Fruit fly (Drosophila melanogaster): ENCODE measurements around the gene Nup133.

The Nup133 gene

DNA sequence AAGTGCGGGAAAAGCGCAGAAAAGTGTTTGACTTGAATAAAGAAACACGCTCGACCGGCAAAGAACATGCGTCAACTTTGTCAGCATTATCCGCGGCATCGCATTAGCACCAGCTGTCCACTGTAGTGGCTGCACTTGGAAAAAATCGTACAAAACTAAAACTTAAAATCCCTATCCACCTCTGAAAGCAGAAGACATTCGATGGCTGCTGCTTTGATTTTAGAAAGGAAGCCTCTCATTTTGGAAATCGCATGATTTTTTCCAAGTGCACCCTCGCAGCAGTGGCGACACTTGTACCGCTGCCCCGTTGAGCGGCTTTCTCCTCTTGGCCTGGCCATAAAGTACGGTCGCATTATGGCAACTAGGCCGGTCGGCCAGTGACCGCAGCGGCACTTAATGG, 26.1 kb upstream of the Nup133 start (continued):
- TF ChIP-seq salr (GFP tag; optimal IDR thresholded peaks at IDR 0.05) (peak in 1 of 2 experiments; percentile 69), CG32006 (GFP tag; optimal IDR thresholded peaks at IDR 0.05) (peak; percentile 94), CG9139 (GFP tag; optimal IDR thresholded peaks at IDR 0.05) (no peak), CG6163 (GFP tag; IDR thresholded peaks at IDR 0.05) (peak; percentile 84)

DNA sequence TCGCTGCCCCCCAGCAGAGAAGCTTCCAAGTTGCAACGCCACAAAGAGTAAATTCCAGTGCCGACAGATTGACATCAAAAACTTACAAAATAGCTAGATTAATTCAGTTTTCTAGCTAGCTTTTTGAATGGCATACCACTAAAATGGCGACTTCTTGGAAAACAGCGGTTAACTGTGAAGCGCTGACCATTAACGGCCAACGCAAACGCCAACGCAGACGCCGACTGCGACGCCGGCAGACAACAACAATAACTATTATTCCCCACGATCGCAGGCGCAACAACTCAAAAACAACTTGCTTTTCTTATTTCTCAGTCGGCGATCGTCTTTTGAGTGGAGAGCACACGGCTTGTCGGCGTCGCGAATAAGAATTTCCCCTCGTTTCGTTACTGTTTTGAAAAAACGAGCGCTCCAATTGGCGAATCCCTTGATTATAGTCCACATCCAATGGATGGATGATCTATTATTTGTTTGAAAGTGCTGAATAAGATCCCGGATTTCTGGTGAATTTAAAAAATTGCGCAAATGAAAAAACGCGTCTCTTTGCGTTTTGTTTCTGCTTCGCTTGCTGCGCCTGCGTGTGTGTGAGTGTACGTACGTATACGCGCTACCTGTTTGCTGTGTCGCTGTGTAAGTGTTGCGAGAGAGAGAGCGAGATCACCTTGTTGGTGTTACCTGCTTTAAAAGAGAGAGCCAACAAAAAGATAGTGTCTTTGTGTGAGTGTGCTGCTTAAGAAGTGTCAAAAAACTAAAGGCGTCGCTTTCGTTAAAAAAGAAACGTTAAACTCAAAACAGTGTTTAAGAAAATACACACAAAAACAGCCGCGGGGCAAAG, 23.7 kb upstream of the Nup133 start:
- peak; percentile 70 for TF ChIP-seq Eip78C (GFP tag)
- TF ChIP-seq CG1621 (tag; optimal IDR thresholded peaks at IDR 0.05): peak; percentile 12
- no peak for TF ChIP-seq CG10631 (GFP tag; optimal IDR thresholded peaks at IDR 0.05)
- 0 out of 3 replicates have a peak, but pooled peaks have one; percentile 43 for TF ChIP-seq eg (GFP tag; IDR thresholded peaks at IDR 0.05)
- TF ChIP-seq Eip75B (GFP tag; optimal IDR thresholded peaks at IDR 0.05): peak; percentile 21
- peak; percentile 14 for TF ChIP-seq CG9139 (GFP tag; optimal IDR thresholded peaks at IDR 0.05)
- TF ChIP-seq CG6163 (GFP tag; IDR thresholded peaks at IDR 0.05): peak; percentile 42; the same call in 1 of the 3 replicates
- no peak for TF ChIP-seq acj6 (GFP tag; optimal IDR thresholded peaks at IDR 0.05)

- TF ChIP-seq CG9139 (GFP tag; optimal IDR thresholded peaks at IDR 0.05): peak; percentile 91
- peak; percentile 92 for TF ChIP-seq Sox15 (GFP tag; optimal IDR thresholded peaks at IDR 0.05)
- peak; percentile 95 for TF ChIP-seq Hr39 (GFP tag; optimal IDR thresholded peaks at IDR 0.05)
- TF ChIP-seq salr (GFP tag; optimal IDR thresholded peaks at IDR 0.05): peak; percentile 82 to 97
- TF ChIP-seq Gug (GFP tag; IDR thresholded peaks at IDR 0.05): peak; percentile 87
- TF ChIP-seq CG8119 (GFP tag; IDR thresholded peaks at IDR 0.05): peak; percentile 96
- peak; percentile 93 for TF ChIP-seq CG7368 (GFP tag; optimal IDR thresholded peaks at IDR 0.05)
- peak; percentile 97 for TF ChIP-seq dsx (GFP tag; optimal IDR thresholded peaks at IDR 0.05; ENCODE audit: poor library complexity, severe bottlenecking)
- peak; percentile 97 for TF ChIP-seq Ets96B (tag; optimal IDR thresholded peaks at IDR 0.05)
- TF ChIP-seq Sox102F (GFP tag; optimal IDR thresholded peaks at IDR 0.05): peak; percentile 90
- peak; percentile 91 for TF ChIP-seq CG6276 (GFP tag; optimal IDR thresholded peaks at IDR 0.05)
- TF ChIP-seq fd59A (GFP tag; optimal IDR thresholded peaks at IDR 0.05): peak; percentile 93
- peak; percentile 96 for TF ChIP-seq topi (GFP tag; optimal IDR thresholded peaks at IDR 0.05)
- TF ChIP-seq Hr4 (GFP tag; optimal IDR thresholded peaks at IDR 0.05): peak; percentile 95
- TF ChIP-seq Sox14 (GFP tag; optimal IDR thresholded peaks at IDR 0.05): peak; percentile 96
- peak; percentile 87 for TF ChIP-seq Ets21C (GFP tag; optimal IDR thresholded peaks at IDR 0.05)
- TF ChIP-seq CG15336 (GFP tag; IDR thresholded peaks at IDR 0.05): peak; percentile 95
- TF ChIP-seq Eip75B (GFP tag; optimal IDR thresholded peaks at IDR 0.05): peak; percentile 92
- TF ChIP-seq CG3919 (GFP tag; optimal IDR thresholded peaks at IDR 0.05): peak; percentile 97
- peak; percentile 1 for TF ChIP-seq fkh (GFP tag; optimal IDR thresholded peaks at IDR 0.05)
- TF ChIP-seq Eip93F (GFP tag; optimal IDR thresholded peaks at IDR 0.05): no peak
- peak; percentile 95 for TF ChIP-seq Lpt (GFP tag; optimal IDR thresholded peaks at IDR 0.05)
- TF ChIP-seq fd85E (GFP tag; optimal IDR thresholded peaks at IDR 0.05): peak; percentile 76
- peak; percentile 93 for TF ChIP-seq lz (GFP tag; optimal IDR thresholded peaks at IDR 0.05)
- no peak for TF ChIP-seq Hr38 (GFP tag; optimal IDR thresholded peaks at IDR 0.05)
- peak; percentile 73 for TF ChIP-seq vri (GFP tag; optimal IDR thresholded peaks at IDR 0.05)
- peak; percentile 99 for TF ChIP-seq Eip78C (GFP tag)
- TF ChIP-seq svp (GFP tag): peak; percentile 98
- peak; percentile 79 for TF ChIP-seq CG1621 (tag; optimal IDR thresholded peaks at IDR 0.05)
- TF ChIP-seq CG4318 (GFP tag; optimal IDR thresholded peaks at IDR 0.05): peak; percentile 91
- TF ChIP-seq CG11762 (GFP tag; optimal IDR thresholded peaks at IDR 0.05; ENCODE audit: insufficient read depth): peak; percentile 93
- peak; percentile 91 to 96 for TF ChIP-seq ss (GFP tag; optimal IDR thresholded peaks at IDR 0.05)
- peak; percentile 97 for TF ChIP-seq pdm3 (GFP tag; optimal IDR thresholded peaks at IDR 0.05)
- peak; percentile 95 for TF ChIP-seq Met (GFP tag; optimal IDR thresholded peaks at IDR 0.05)
- TF ChIP-seq CG6854 (GFP tag; optimal IDR thresholded peaks at IDR 0.05): peak; percentile 65
- TF ChIP-seq achi (GFP tag; optimal IDR thresholded peaks at IDR 0.05): peak; percentile 93
- TF ChIP-seq acj6 (GFP tag; optimal IDR thresholded peaks at IDR 0.05): peak; percentile 94
- TF ChIP-seq Smox (GFP tag; optimal IDR thresholded peaks at IDR 0.05): peak; percentile 95
- TF ChIP-seq CG8632 (GFP tag; optimal IDR thresholded peaks at IDR 0.05): peak; percentile 92
- peak; percentile 79 for TF ChIP-seq CG16779 (tag; optimal IDR thresholded peaks at IDR 0.05)
Measured at dm6 chr3R:22667284-22667958, 23.0 kb upstream of the Nup133 start.

Data from whole organism, prepupa.